Fruit fly (Drosophila melanogaster): ENCODE data around the gene eIF3i.

DNA sequence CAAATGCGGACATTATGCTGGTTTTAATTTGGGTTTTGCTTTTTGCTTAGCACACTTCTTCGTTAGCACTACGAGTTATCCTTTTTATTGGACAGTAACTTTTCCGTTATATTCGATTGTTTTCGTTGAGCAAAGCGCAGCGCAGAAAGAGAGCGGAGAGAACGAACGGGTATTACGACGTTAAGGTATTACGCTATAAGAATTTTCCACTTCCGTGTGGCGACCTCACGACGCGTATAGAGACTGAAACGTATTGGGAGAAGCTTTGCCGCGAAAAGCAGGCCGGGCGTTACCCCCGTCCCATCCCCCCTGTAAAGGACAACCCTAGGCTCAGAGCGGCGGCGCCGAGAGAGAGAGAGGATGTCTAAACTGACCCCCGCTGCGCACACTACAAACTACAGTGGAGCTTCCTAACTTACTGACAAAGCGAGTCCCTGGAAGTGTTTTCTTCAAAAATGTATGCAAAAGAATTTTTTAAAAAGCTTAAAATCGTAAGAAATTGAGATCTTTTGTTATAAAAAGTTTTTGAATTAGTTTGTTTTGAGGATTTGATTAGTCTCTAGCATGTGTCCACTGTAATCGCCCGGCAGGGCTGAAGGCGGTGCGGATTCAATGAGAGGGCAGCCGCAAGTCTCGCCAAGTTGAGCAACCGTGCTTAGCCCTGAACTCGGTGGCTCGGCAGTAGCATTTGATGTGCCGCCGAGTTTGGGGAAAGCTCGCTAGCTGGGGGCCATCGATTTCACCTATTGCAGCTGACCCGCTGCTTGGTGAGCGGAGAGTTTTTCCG is 37.3 kb upstream of the eIF3i start:
- TF ChIP-seq Snoo (tag; optimal IDR thresholded peaks at IDR 0.05) (peak; percentile 70), EcR (GFP tag; optimal IDR thresholded peaks at IDR 0.05) (peak; percentile 38), CG12605 (GFP tag; IDR thresholded peaks at IDR 0.05) (peak; percentile 91), CG13204 (GFP tag; optimal IDR thresholded peaks at IDR 0.05) (peak; percentile 69), rn (GFP tag; IDR thresholded peaks at IDR 0.05) (peak; percentile 61; the same call in 1 of the 2 replicates), CG4496 (GFP tag; IDR thresholded peaks at IDR 0.05) (peak; percentile 94), gl (tag; optimal IDR thresholded peaks at IDR 0.05) (peak; percentile 73), CG32121 (GFP tag; IDR thresholded peaks at IDR 0.05) (peak; percentile 89), CG17806 (tag; optimal IDR thresholded peaks at IDR 0.05) (peak; percentile 89), Pif1B (GFP tag; optimal IDR thresholded peaks at IDR 0.05) (peak; percentile 86), CG15710 (tag; optimal IDR thresholded peaks at IDR 0.05) (peak; percentile 90), Pif1A (GFP tag; optimal IDR thresholded peaks at IDR 0.05) (peak; percentile 90)
